Worm (Caenorhabditis elegans) whole organism, L4 larva: ENCODE results near the gene rrp-8.

Experiments
- F49E8.2 ChIP-seq: sonication (generic microtip); optimal IDR thresholded peaks from 2 replicates; lab custom pipeline; 2016; ENCODE audit warnings: missing compliant biosample characterization, mild to moderate bottlenecking, missing genetic modification characterization, borderline replicate concordance
- T20F7.1 ChIP-seq: fragments of 200-800 bp; sonication (Bioruptor generic); optimal IDR thresholded peaks from 2 replicates; lab custom pipeline; 2018; ENCODE audit warnings: mild to moderate bottlenecking, missing genetic modification characterization, missing compliant biosample characterization
- Y105C5A.15 ChIP-seq: fragments of 200-800 bp; sonication (Bioruptor generic); IDR thresholded peaks from 2 replicates; pipeline ENCODE4 v1.3.6; 2022; ENCODE audit warnings: missing genetic modification characterization, missing compliant biosample characterization
- Y48G9A.11 ChIP-seq: fragments of 200-800 bp; sonication (Bioruptor generic); IDR thresholded peaks from 2 replicates; pipeline ENCODE4 v1.3.6; 2022; ENCODE audit warnings: missing genetic modification reagents, missing genetic modification characterization, missing compliant biosample characterization
- Y75B8A.6 ChIP-seq: fragments of 200-800 bp; sonication (Bioruptor generic); IDR thresholded peaks from 2 replicates; pipeline ENCODE4 v1.3.6; 2022; ENCODE audit warnings: missing genetic modification reagents, missing genetic modification characterization, missing compliant biosample characterization
- aha-1 ChIP-seq: fragments of 150-350 bp; peaks from one replicate; lab custom pipeline; 2014; ENCODE audit warnings: missing biosample characterization, missing genetic modification characterization
- arid-1 ChIP-seq: fragments of 200-800 bp; sonication (Bioruptor generic); conservative IDR thresholded peaks from 2 replicates; pipeline ENCODE4 v1.3.6; 2022; ENCODE audit warnings: missing genetic modification reagents, missing genetic modification characterization, missing compliant biosample characterization
- ceh-20 ChIP-seq: fragments of 200-800 bp; sonication (Bioruptor generic); IDR thresholded peaks from 2 replicates; pipeline ENCODE4 v1.3.6; 2022; ENCODE audit warnings: missing genetic modification reagents, missing genetic modification characterization, missing compliant biosample characterization
- ceh-44 ChIP-seq: fragments of 200-800 bp; sonication (Bioruptor generic); IDR thresholded peaks from 2 replicates; pipeline ENCODE4 v1.3.6; 2022; ENCODE audit warnings: missing genetic modification reagents, missing genetic modification characterization, missing compliant biosample characterization
- ctbp-1 ChIP-seq: fragments of 200-800 bp; sonication (Bioruptor generic); IDR thresholded peaks from 2 replicates; pipeline ENCODE4 v1.3.6; 2022; ENCODE audit warnings: missing genetic modification reagents, missing genetic modification characterization, missing compliant biosample characterization
- daf-16 ChIP-seq, 3 experiments: sonication (generic microtip); optimal IDR thresholded peaks; 2 replicates each; lab custom pipeline; 2016 to 2017; ENCODE audit warnings: missing genetic modification characterization in 3 of 3, missing genetic modification reagents in 3 of 3, mild to moderate bottlenecking in 2 of 3, missing compliant biosample characterization in 2 of 3, missing biosample characterization in 1 of 3, moderate library complexity in 1 of 3
- daf-19 ChIP-seq: fragments of 200-800 bp; sonication (Bioruptor generic); conservative IDR thresholded peaks from 2 replicates; pipeline ENCODE4 v1.3.6; 2022; ENCODE audit warnings: missing genetic modification characterization, missing compliant biosample characterization
- dpl-1 ChIP-seq: fragments of 150-350 bp; optimal IDR thresholded peaks from 2 replicates; lab custom pipeline; 2014; ENCODE audit warnings: missing biosample characterization, missing genetic modification reagents, missing genetic modification characterization
- duxl-1 ChIP-seq: sonication (generic microtip); optimal IDR thresholded peaks from 2 replicates; lab custom pipeline; 2016; ENCODE audit warnings: mild to moderate bottlenecking, missing genetic modification characterization, moderate library complexity, missing compliant biosample characterization; ENCODE audit not compliant: poor library complexity
- dve-1 ChIP-seq: sonication (generic microtip); optimal IDR thresholded peaks from 2 replicates; lab custom pipeline; 2017; ENCODE audit warnings: antibody characterized with exemption, mild to moderate bottlenecking, missing genetic modification characterization, missing compliant biosample characterization; ENCODE audit not compliant: insufficient read depth
- egl-43 ChIP-seq: fragments of 200-800 bp; sonication (Bioruptor generic); IDR thresholded peaks from 2 replicates; pipeline ENCODE4 v1.3.6; 2022; ENCODE audit warnings: missing genetic modification reagents, missing genetic modification characterization, missing compliant biosample characterization
- fkh-10 ChIP-seq: fragments of 150-350 bp; optimal IDR thresholded peaks from 2 replicates; lab custom pipeline; 2014; ENCODE audit warnings: missing biosample characterization, missing genetic modification reagents, missing genetic modification characterization
- hlh-11 ChIP-seq: fragments of 200-800 bp; sonication (Bioruptor generic); optimal IDR thresholded peaks from 2 replicates; lab custom pipeline; 2018; ENCODE audit warnings: mild to moderate bottlenecking, missing genetic modification characterization, missing compliant biosample characterization
- hlh-30 ChIP-seq: sonication (generic microtip); optimal IDR thresholded peaks from 2 replicates; lab custom pipeline; 2017; ENCODE audit warnings: antibody characterized with exemption, mild to moderate bottlenecking, missing genetic modification characterization, missing compliant biosample characterization; ENCODE audit not compliant: insufficient read depth
- lin-1 ChIP-seq: fragments of 200-800 bp; sonication (Bioruptor generic); IDR thresholded peaks from 2 replicates; pipeline ENCODE4 v1.3.6; 2022; ENCODE audit warnings: missing genetic modification reagents, missing genetic modification characterization, missing compliant biosample characterization
- lin-13 ChIP-seq: fragments of 150-350 bp; optimal IDR thresholded peaks from 2 replicates; lab custom pipeline; 2014; ENCODE audit warnings: missing biosample characterization, missing genetic modification reagents, missing genetic modification characterization
- lin-29 ChIP-seq: fragments of 200-800 bp; sonication (Bioruptor generic); IDR thresholded peaks from 2 replicates; pipeline ENCODE4 v1.3.6; 2022; ENCODE audit warnings: missing genetic modification reagents, missing genetic modification characterization, missing compliant biosample characterization
- lir-3 ChIP-seq: sonication (generic microtip); optimal IDR thresholded peaks from 2 replicates; lab custom pipeline; 2016; ENCODE audit warnings: mild to moderate bottlenecking, missing genetic modification characterization, missing compliant biosample characterization
- lsy-2 ChIP-seq, 2 experiments: fragments of 150-350 bp in 1 of 2; sonication (generic microtip) in 1 of 2; optimal IDR thresholded peaks; 2 replicates each; lab custom pipeline; 2014 to 2017; ENCODE audit warnings: missing biosample characterization in 2 of 2, missing genetic modification characterization in 2 of 2
- madf-5 ChIP-seq, 2 experiments: fragments of 200-800 bp; sonication (Bioruptor generic); IDR thresholded peaks; 2 replicates each; pipeline ENCODE4 v1.3.6; 2022; ENCODE audit warnings: missing compliant biosample characterization in 2 of 2, missing genetic modification characterization in 2 of 2
- madf-9 ChIP-seq: fragments of 200-800 bp; sonication (Bioruptor generic); conservative IDR thresholded peaks from 2 replicates; pipeline ENCODE4 v1.3.6; 2022; ENCODE audit warnings: missing genetic modification reagents, missing genetic modification characterization, missing compliant biosample characterization
- mdl-1 ChIP-seq, 2 experiments: fragments of 150-350 bp in 1 of 2; sonication (generic microtip) in 1 of 2; optimal IDR thresholded peaks; 2 replicates each; lab custom pipeline; 2014 to 2017; ENCODE audit warnings: missing biosample characterization in 2 of 2, missing genetic modification characterization in 2 of 2
- mdt-29 ChIP-seq: fragments of 200-800 bp; sonication (Bioruptor generic); IDR thresholded peaks from 2 replicates; pipeline ENCODE4 v1.3.6; 2022; ENCODE audit warnings: missing genetic modification reagents, missing genetic modification characterization, missing compliant biosample characterization
- mep-1 ChIP-seq: fragments of 150-350 bp; sonication (generic microtip); optimal IDR thresholded peaks from 3 replicates; lab custom pipeline; 2014; ENCODE audit warnings: missing biosample characterization, missing genetic modification characterization
- mes-2 ChIP-seq: sonication (generic microtip); optimal IDR thresholded peaks from 2 replicates; lab custom pipeline; 2016; ENCODE audit warnings: missing genotype, mild to moderate bottlenecking, missing genetic modification characterization, missing compliant biosample characterization; ENCODE audit not compliant: poor library complexity, severe bottlenecking
- mxl-2 ChIP-seq: fragments of 200-800 bp; sonication (Bioruptor generic); conservative IDR thresholded peaks from 2 replicates; pipeline ENCODE4 v1.3.6; 2022; ENCODE audit warnings: missing genetic modification reagents, missing genetic modification characterization, missing compliant biosample characterization
- mxl-3 ChIP-seq: fragments of 200-800 bp; sonication (Bioruptor generic); optimal IDR thresholded peaks from 2 replicates; lab custom pipeline; 2018; ENCODE audit warnings: mild to moderate bottlenecking, missing genetic modification characterization, missing compliant biosample characterization
- nhr-102 ChIP-seq: sonication (generic microtip); optimal IDR thresholded peaks from 2 replicates; lab custom pipeline; 2016; ENCODE audit warnings: mild to moderate bottlenecking, missing genetic modification characterization, moderate library complexity, missing compliant biosample characterization
- nhr-11 ChIP-seq: fragments of 150-350 bp; optimal IDR thresholded peaks from 2 replicates; lab custom pipeline; 2014; ENCODE audit warnings: missing biosample characterization, missing genetic modification characterization
- nhr-237 ChIP-seq: sonication (generic microtip); optimal IDR thresholded peaks from 2 replicates; lab custom pipeline; 2017; ENCODE audit warnings: missing biosample characterization, missing genetic modification characterization
- nhr-48 ChIP-seq: sonication (generic microtip); optimal IDR thresholded peaks from 2 replicates; lab custom pipeline; 2016; ENCODE audit warnings: mild to moderate bottlenecking, missing genetic modification characterization, missing compliant biosample characterization
- nhr-77 ChIP-seq: fragments of 150-350 bp; optimal IDR thresholded peaks from 2 replicates; lab custom pipeline; 2014; ENCODE audit warnings: missing biosample characterization, missing genetic modification characterization
- pha-4 ChIP-seq, 2 experiments: fragments of 150-350 bp in 1 of 2; fragments of 200-800 bp in 1 of 2; sonication (Bioruptor generic) in 1 of 2; IDR thresholded peaks in 1 of 2; optimal IDR thresholded peaks in 1 of 2; 2 replicates each; pipeline versions ENCODE4 v1.3.6 to Lab custom; 2014 to 2022; ENCODE audit warnings: missing genetic modification characterization in 2 of 2, missing genetic modification reagents in 2 of 2, missing biosample characterization in 1 of 2, missing compliant biosample characterization in 1 of 2
- php-3 ChIP-seq: fragments of 200-800 bp; sonication (Bioruptor generic); IDR thresholded peaks from 2 replicates; pipeline ENCODE4 v1.3.6; 2022; ENCODE audit warnings: missing genetic modification reagents, missing genetic modification characterization, missing compliant biosample characterization
- pqm-1 ChIP-seq: sonication (generic microtip); optimal IDR thresholded peaks from 2 replicates; lab custom pipeline; 2017; ENCODE audit warnings: missing biosample characterization, missing genetic modification characterization
- set-16 ChIP-seq: fragments of 200-800 bp; sonication (Bioruptor generic); IDR thresholded peaks from 2 replicates; pipeline ENCODE4 v1.3.6; 2022; ENCODE audit warnings: missing genetic modification reagents, missing genetic modification characterization, missing compliant biosample characterization
- spr-1 ChIP-seq: sonication (generic microtip); optimal IDR thresholded peaks from 2 replicates; lab custom pipeline; 2016; ENCODE audit warnings: mild to moderate bottlenecking, missing genetic modification characterization, missing compliant biosample characterization
- spr-3 ChIP-seq: fragments of 200-800 bp; sonication (Bioruptor generic); optimal IDR thresholded peaks from 2 replicates; lab custom pipeline; 2018; ENCODE audit warnings: mild to moderate bottlenecking, missing genetic modification characterization, missing compliant biosample characterization
- tra-1 ChIP-seq: fragments of 200-800 bp; sonication (Bioruptor generic); IDR thresholded peaks from 2 replicates; pipeline ENCODE4 v1.3.6; 2022; ENCODE audit warnings: missing genetic modification reagents, missing genetic modification characterization, missing compliant biosample characterization
- vab-7 ChIP-seq: fragments of 200-800 bp; sonication (Bioruptor generic); IDR thresholded peaks from 2 replicates; pipeline ENCODE4 v1.3.6; 2022; ENCODE audit warnings: missing genetic modification reagents, missing genetic modification characterization, missing compliant biosample characterization
- zfp-2 ChIP-seq: sonication (generic microtip); optimal IDR thresholded peaks from 2 replicates; lab custom pipeline; 2016; ENCODE audit warnings: mild to moderate bottlenecking, missing genetic modification characterization, missing compliant biosample characterization

rrp-8 gene

ce11 chrIV:385150-385937, 11.0 kb upstream of the rrp-8 start, which contains the start of gene rps-24 (continued):
- TF ChIP-seq spr-1 (tag; lab: Kevin White, UChicago) (peak; percentile 81), Y105C5A.15 (GFP tag; lab: Robert Waterston, UW) (0 out of 2 replicates have a peak, but pooled peaks have one; percentile 55), nhr-77 (tag; lab: Kevin White, UChicago) (peak; percentile 94), lin-13 (GFP tag; lab: Kevin White, UChicago) (peak; percentile 93), daf-19 (GFP tag; lab: Robert Waterston, UW) (peak; percentile 52; the same call in 1 of the 2 replicates), mes-2 (tag; lab: Kevin White, UChicago) (peak; percentile 98), hlh-11 (tag; lab: Kevin White, UChicago) (peak; percentile 86), nhr-237 (tag; lab: Kevin White, UChicago) (peak; percentile 19), mxl-3 (GFP tag; lab: Kevin White, UChicago) (peak; percentile 67), vab-7 (GFP tag; lab: Robert Waterston, UW) (peak; percentile 99), lin-1 (GFP tag; lab: Robert Waterston, UW) (peak; percentile 81; the same call in 1 of the 2 replicates), Y48G9A.11 (peak; percentile 91), duxl-1 (peak; percentile 57), nhr-11 (tag; lab: Kevin White, UChicago) (peak; percentile 88), hlh-30 (peak; percentile 79), daf-16 (GFP tag; optimal IDR thresholded peaks at IDR 0.05; lab: Kevin White, UChicago) (peak in 1 of 2 experiments; percentile 29), daf-16 (tag; optimal IDR thresholded peaks at IDR 0.05; lab: Kevin White, UChicago) (peak; percentile 43), egl-43 (peak; percentile 92), dve-1 (tag; lab: Kevin White, UChicago) (peak; percentile 75), aha-1 (tag; lab: Kevin White, UChicago) (peak; percentile 80), pha-4 (GFP tag; IDR thresholded peaks at IDR 0.05; lab: Robert Waterston, UW) (peak; percentile 92), pha-4 (tag; optimal IDR thresholded peaks at IDR 0.05; lab: Kevin White, UChicago) (peak; percentile 38), lin-29 (GFP tag; lab: Robert Waterston, UW) (peak; percentile 70; the same call in 1 of the 2 replicates), mdt-29 (GFP tag; lab: Robert Waterston, UW) (peak; percentile 92), ctbp-1 (GFP tag; lab: Robert Waterston, UW) (peak; percentile 97), ceh-20 (peak; percentile 97), mxl-2 (GFP tag; lab: Robert Waterston, UW) (0 out of 2 replicates have a peak, but pooled peaks have one; percentile 13), F49E8.2 (tag; lab: Kevin White, UChicago) (peak; percentile 74), nhr-48 (tag; lab: Kevin White, UChicago) (peak; percentile 61), T20F7.1 (GFP tag; lab: Kevin White, UChicago) (peak; percentile 88), madf-9 (GFP tag; lab: Robert Waterston, UW) (peak; percentile 95), fkh-10 (peak; percentile 71), set-16 (GFP tag; lab: Robert Waterston, UW) (peak; percentile 60; the same call in 1 of the 2 replicates), ceh-44 (peak; percentile 99), zfp-2 (tag; lab: Kevin White, UChicago) (peak; percentile 78), lsy-2 (tag; optimal IDR thresholded peaks at IDR 0.05; lab: Kevin White, UChicago) (peak; percentile 88 to 94), nhr-102 (tag; lab: Kevin White, UChicago) (peak; percentile 63), lir-3 (tag; lab: Kevin White, UChicago) (peak; percentile 23), pqm-1 (tag; lab: Kevin White, UChicago) (peak; percentile 5), arid-1 (GFP tag; lab: Robert Waterston, UW) (peak; percentile 97), mep-1 (tag; lab: Kevin White, UChicago) (peak; percentile 94), madf-5 (GFP tag; IDR thresholded peaks at IDR 0.05; lab: Robert Waterston, UW) (peak; percentile 71 to 93; a peak in 3 of 4 replicates), php-3 (peak; percentile 72; the same call in 1 of the 2 replicates), dpl-1 (GFP tag; lab: Kevin White, UChicago) (peak; percentile 59), Y75B8A.6 (GFP tag; lab: Robert Waterston, UW) (peak; percentile 92), spr-3 (GFP tag; lab: Kevin White, UChicago) (peak; percentile 47), mdl-1 (tag; optimal IDR thresholded peaks at IDR 0.05; lab: Kevin White, UChicago) (peak; percentile 31 to 38), tra-1 (GFP tag; lab: Robert Waterston, UW) (peak; percentile 96)
